Worm (Caenorhabditis elegans) whole organism, L4 larva: ENCODE measurements around the gene EGAP1.1.

Experiments
- lir-3 ChIP-seq: sonication (generic microtip); optimal IDR thresholded peaks from 2 replicates; lab custom pipeline; 2016; ENCODE audit warnings: mild to moderate bottlenecking, missing genetic modification characterization, missing compliant biosample characterization
- mdl-1 ChIP-seq, 2 experiments: fragments of 150-350 bp in 1 of 2; sonication (generic microtip) in 1 of 2; optimal IDR thresholded peaks; 2 replicates each; lab custom pipeline; 2014 to 2017; ENCODE audit warnings: missing biosample characterization in 2 of 2, missing genetic modification characterization in 2 of 2
- unc-62 ChIP-seq, 3 experiments: fragments of 150-350 bp in 1 of 3; sonication (generic microtip); optimal IDR thresholded peaks in 2 of 3; peaks in 1 of 3; 1 replicate in 1 of 3; 2 replicates in 2 of 3; lab custom pipeline; 2014 to 2017; ENCODE audit warnings: missing biosample characterization in 3 of 3, missing genetic modification characterization in 3 of 3, missing genetic modification reagents in 3 of 3, missing genotype in 1 of 3

DNA sequence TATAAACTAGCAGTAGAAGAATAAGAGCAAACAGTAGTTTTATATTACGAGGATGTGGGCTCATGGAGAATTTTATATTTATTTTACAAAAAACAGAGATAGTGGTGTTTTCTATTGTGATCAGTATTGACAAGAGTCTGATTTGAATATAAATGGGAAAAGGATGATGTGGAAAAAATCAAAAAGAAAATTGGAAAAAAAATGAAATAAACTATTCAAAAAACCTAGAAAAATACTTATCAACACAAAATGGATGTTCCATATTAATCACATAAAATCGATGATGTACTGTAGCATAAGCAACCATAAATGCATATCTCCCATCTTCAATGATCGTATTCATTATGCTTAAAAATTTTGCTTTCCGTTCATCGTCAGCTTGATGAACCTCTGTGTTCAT, 50.1 kb downstream of the EGAP1.1 start, which contains the start of gene C28H8.7:
- TF ChIP-seq lir-3 (tag; lab: Kevin White, UChicago), result no peak
- no peak for TF ChIP-seq mdl-1 (tag; optimal IDR thresholded peaks at IDR 0.05; lab: Kevin White, UChicago)
- no peak for TF ChIP-seq unc-62 (GFP tag; optimal IDR thresholded peaks at IDR 0.05 in 1 of 2; lab: Kevin White, UChicago)
- no peak for TF ChIP-seq unc-62 (tag; optimal IDR thresholded peaks at IDR 0.05; lab: Kevin White, UChicago)
